Fruit fly (Drosophila melanogaster) whole organism, embryonic: Measurements from ENCODE around the gene eIF2Bepsilon.
A peak's percentile ranks its signal among the peaks of the same experiment; 100 is the strongest.

ENCODE experiments used
- Ada2b ChIP-seq: fragments of 200-800 bp; sonication (Bioruptor generic); IDR thresholded peaks from 2 replicates; pipeline ENCODE4 v1.3.6; 2022; ENCODE audit warnings: missing biosample characterization, missing genetic modification characterization
- Awh ChIP-seq: fragments of 200-800 bp; sonication (Bioruptor generic); IDR thresholded peaks from 2 replicates; pipeline ENCODE4, ENCODE4 v1.3.6; 2022; ENCODE audit warnings: missing biosample characterization, missing genetic modification characterization
- CG11247 ChIP-seq: fragments of 200-800 bp; sonication (Bioruptor generic); IDR thresholded peaks from 2 replicates; pipeline ENCODE4 v1.3.6; 2022; ENCODE audit warnings: missing biosample characterization, missing genetic modification characterization
- CG11456 ChIP-seq: fragments of 200-800 bp; sonication (Bioruptor generic); IDR thresholded peaks from 3 replicates; pipeline ENCODE4 v1.3.6; 2022; ENCODE audit warnings: missing biosample characterization, missing genetic modification characterization
- CG15011 ChIP-seq: fragments of 200-800 bp; sonication (Bioruptor generic); optimal IDR thresholded peaks from 3 replicates; lab custom pipeline; 2018; ENCODE audit warnings: missing biosample characterization, mild to moderate bottlenecking, missing genetic modification characterization
- CG1603 ChIP-seq: fragments of 200-800 bp; sonication (Bioruptor generic); optimal IDR thresholded peaks from 2 replicates; lab custom pipeline; 2019; ENCODE audit warnings: missing biosample characterization, mild to moderate bottlenecking, missing genetic modification characterization, moderate library complexity
- CG2116 ChIP-seq: fragments of 200-800 bp; sonication (Bioruptor generic); optimal IDR thresholded peaks from 3 replicates; lab custom pipeline; 2018; ENCODE audit warnings: missing biosample characterization, mild to moderate bottlenecking, missing genetic modification characterization
- CG2889 ChIP-seq: fragments of 200-800 bp; sonication (Bioruptor generic); IDR thresholded peaks from 3 replicates; pipeline ENCODE4 v1.3.6; 2022; ENCODE audit warnings: missing biosample characterization, missing genetic modification characterization
- CG30403 ChIP-seq: fragments of 200-800 bp; sonication (Bioruptor generic); optimal IDR thresholded peaks from 3 replicates; lab custom pipeline; 2016; ENCODE audit warnings: missing biosample characterization, missing genetic modification characterization
- CG31441 ChIP-seq: fragments of 200-800 bp; sonication (Bioruptor generic); IDR thresholded peaks from 2 replicates; pipeline ENCODE4 v1.3.6; 2022; ENCODE audit warnings: missing biosample characterization, missing genetic modification characterization
- CG33213 ChIP-seq: fragments of 200-800 bp; sonication (Bioruptor generic); optimal IDR thresholded peaks from 3 replicates; lab custom pipeline; 2016; ENCODE audit warnings: missing biosample characterization, missing genetic modification characterization
- CG33557 ChIP-seq: fragments of 200-800 bp; sonication (Bioruptor generic); optimal IDR thresholded peaks from 2 replicates; lab custom pipeline; 2019; ENCODE audit warnings: missing biosample characterization, mild to moderate bottlenecking, missing genetic modification characterization, moderate library complexity
- CG4424 ChIP-seq: fragments of 200-800 bp; sonication (Bioruptor generic); optimal IDR thresholded peaks from 3 replicates; lab custom pipeline; 2016; ENCODE audit warnings: missing biosample characterization, missing genetic modification characterization
- CG7928 ChIP-seq: fragments of 200-800 bp; sonication (Bioruptor generic); optimal IDR thresholded peaks from 2 replicates; lab custom pipeline; 2017; ENCODE audit warnings: missing biosample characterization, mild to moderate bottlenecking, missing genetic modification characterization
- CTCF ChIP-seq: fragments of 200-800 bp; sonication (Bioruptor generic); optimal IDR thresholded peaks from 2 replicates; lab custom pipeline; 2017; ENCODE audit warnings: missing biosample characterization, mild to moderate bottlenecking, missing genetic modification characterization, moderate library complexity
- CrebB ChIP-seq: fragments of 200-800 bp; sonication (Bioruptor generic); optimal IDR thresholded peaks from 3 replicates; lab custom pipeline; 2018; ENCODE audit warnings: missing biosample characterization, mild to moderate bottlenecking, missing genetic modification characterization
- Dek ChIP-seq: fragments of 200-800 bp; sonication (Bioruptor generic); optimal IDR thresholded peaks from 3 replicates; lab custom pipeline; 2019; ENCODE audit warnings: missing biosample characterization, mild to moderate bottlenecking, missing genetic modification characterization, moderate library complexity
- Doc2 ChIP-seq: fragments of 200-800 bp; sonication (Bioruptor generic); IDR thresholded peaks from 2 replicates; pipeline ENCODE4 v1.3.6; 2022; ENCODE audit warnings: missing biosample characterization, missing genetic modification characterization
- Dref ChIP-seq: fragments of 200-800 bp; sonication (Bioruptor generic); IDR thresholded peaks from 2 replicates; pipeline ENCODE4 v1.3.6; 2022; ENCODE audit warnings: missing biosample characterization, missing genetic modification characterization
- Elba2 ChIP-seq: fragments of 200-800 bp; sonication (Bioruptor generic); optimal IDR thresholded peaks from 3 replicates; lab custom pipeline; 2016; ENCODE audit warnings: missing biosample characterization, missing genetic modification characterization
- NC2α ChIP-seq: fragments of 200-800 bp; sonication (Bioruptor generic); optimal IDR thresholded peaks from 2 replicates; lab custom pipeline; 2016; ENCODE audit warnings: missing biosample characterization, missing genetic modification characterization
- Ptx1 ChIP-seq: fragments of 200-800 bp; sonication (Bioruptor generic); IDR thresholded peaks from 2 replicates; pipeline ENCODE4 v1.3.6; 2022; ENCODE audit warnings: missing biosample characterization, missing genetic modification characterization
- Sox100B ChIP-seq: fragments of 200-800 bp; sonication (Bioruptor generic); optimal IDR thresholded peaks from 3 replicates; lab custom pipeline; 2018; ENCODE audit warnings: missing biosample characterization, mild to moderate bottlenecking, missing genetic modification characterization
- Xrp1 ChIP-seq: fragments of 200-800 bp; sonication (Bioruptor generic); IDR thresholded peaks from 2 replicates; pipeline ENCODE4 v1.3.6; 2022; ENCODE audit warnings: missing biosample characterization, missing genetic modification characterization
- ab ChIP-seq: fragments of 200-800 bp; sonication (Bioruptor generic); optimal IDR thresholded peaks from 2 replicates; lab custom pipeline; 2016; ENCODE audit warnings: missing biosample characterization, missing genetic modification characterization
- al ChIP-seq: fragments of 200-800 bp; sonication (Bioruptor generic); IDR thresholded peaks from 2 replicates; pipeline ENCODE4 v1.3.6; 2022; ENCODE audit warnings: missing biosample characterization, missing genetic modification characterization
- az2 ChIP-seq: fragments of 200-800 bp; sonication (Bioruptor generic); optimal IDR thresholded peaks from 3 replicates; lab custom pipeline; 2016; ENCODE audit warnings: missing biosample characterization, missing genetic modification characterization
- bsh ChIP-seq, 2 experiments: fragments of 200-800 bp; sonication (Bioruptor generic); optimal IDR thresholded peaks; 2 replicates each; lab custom pipeline; 2017 to 2018; ENCODE audit warnings: mild to moderate bottlenecking in 2 of 2, missing biosample characterization in 2 of 2, missing genetic modification characterization in 2 of 2, moderate library complexity in 1 of 2
- btn ChIP-seq: fragments of 200-800 bp; sonication (Bioruptor generic); optimal IDR thresholded peaks from 2 replicates; lab custom pipeline; 2016; ENCODE audit warnings: missing biosample characterization, missing genetic modification characterization
- caup ChIP-seq: fragments of 200-800 bp; sonication (Bioruptor generic); optimal IDR thresholded peaks from 3 replicates; lab custom pipeline; 2017; ENCODE audit warnings: missing biosample characterization, mild to moderate bottlenecking, missing genetic modification characterization, moderate library complexity; ENCODE audit not compliant: severe bottlenecking
- crc ChIP-seq: fragments of 200-800 bp; sonication (Bioruptor generic); optimal IDR thresholded peaks from 2 replicates; lab custom pipeline; 2016; ENCODE audit warnings: missing biosample characterization, missing genetic modification characterization
- crol ChIP-seq: fragments of 200-800 bp; sonication (Bioruptor generic); IDR thresholded peaks from 2 replicates; pipeline ENCODE4 v1.3.6; 2022; ENCODE audit warnings: missing biosample characterization, missing genetic modification characterization
- cwo ChIP-seq: fragments of 200-800 bp; sonication (Bioruptor generic); optimal IDR thresholded peaks from 3 replicates; lab custom pipeline; 2017; ENCODE audit warnings: missing biosample characterization, missing genetic modification characterization, mild to moderate bottlenecking, moderate library complexity, missing genetic modification reagents
- dati ChIP-seq: fragments of 200-800 bp; sonication (Bioruptor generic); IDR thresholded peaks from 2 replicates; pipeline ENCODE4 v1.3.6; 2022; ENCODE audit warnings: missing biosample characterization, missing genetic modification characterization
- dysf ChIP-seq: fragments of 200-800 bp; sonication (Bioruptor generic); IDR thresholded peaks from 3 replicates; pipeline ENCODE4 v1.3.6; 2022; ENCODE audit warnings: missing biosample characterization, missing genetic modification characterization
- esg ChIP-seq: fragments of 200-800 bp; sonication (Bioruptor generic); conservative IDR thresholded peaks from 2 replicates; pipeline ENCODE4 v1.3.6; 2022; ENCODE audit warnings: missing biosample characterization, missing genetic modification characterization
- fd3F ChIP-seq: fragments of 200-800 bp; sonication (Bioruptor generic); optimal IDR thresholded peaks from 2 replicates; lab custom pipeline; 2018; ENCODE audit warnings: missing biosample characterization, mild to moderate bottlenecking, missing genetic modification characterization, moderate library complexity
- ftz-f1 ChIP-seq: fragments of 200-800 bp; sonication (Bioruptor generic); optimal IDR thresholded peaks from 2 replicates; lab custom pipeline; 2016; ENCODE audit warnings: missing biosample characterization, missing genetic modification characterization
- hth ChIP-seq: fragments of >200 bp; optimal IDR thresholded peaks from 2 replicates; lab custom pipeline; 2017; ENCODE audit warnings: inconsistent platforms
- ken ChIP-seq: fragments of 200-800 bp; sonication (Bioruptor generic); IDR thresholded peaks from 3 replicates; pipeline ENCODE4 v1.3.6; 2022; ENCODE audit warnings: missing biosample characterization, missing genetic modification characterization
- lilli ChIP-seq: fragments of 200-800 bp; sonication (Bioruptor generic); optimal IDR thresholded peaks from 3 replicates; lab custom pipeline; 2016; ENCODE audit warnings: missing biosample characterization, missing genetic modification characterization
- pb ChIP-seq: fragments of 200-800 bp; sonication (Bioruptor generic); optimal IDR thresholded peaks from 3 replicates; lab custom pipeline; 2016; ENCODE audit warnings: missing biosample characterization, missing genetic modification characterization
- pnt ChIP-seq: fragments of 200-800 bp; sonication (Bioruptor generic); optimal IDR thresholded peaks from 3 replicates; lab custom pipeline; 2016; ENCODE audit warnings: missing biosample characterization, missing genetic modification characterization
- rib ChIP-seq: fragments of 200-800 bp; sonication (Bioruptor generic); IDR thresholded peaks from 2 replicates; pipeline ENCODE4 v1.3.6; 2022; ENCODE audit warnings: missing biosample characterization, missing genetic modification characterization
- run ChIP-seq: fragments of 200-800 bp; sonication (Bioruptor generic); optimal IDR thresholded peaks from 3 replicates; lab custom pipeline; 2018; ENCODE audit warnings: missing biosample characterization, mild to moderate bottlenecking, missing genetic modification characterization
- sd ChIP-seq: fragments of 200-800 bp; sonication (Bioruptor generic); optimal IDR thresholded peaks from 3 replicates; lab custom pipeline; 2018; ENCODE audit warnings: missing biosample characterization, mild to moderate bottlenecking, missing genetic modification characterization, moderate library complexity
- sens ChIP-seq: fragments of 200-800 bp; sonication (Bioruptor generic); peaks from one replicate; lab custom pipeline; 2016; ENCODE audit warnings: missing biosample characterization, missing genetic modification characterization
- sisA ChIP-seq: fragments of 200-800 bp; sonication (Bioruptor generic); IDR thresholded peaks from 2 replicates; pipeline ENCODE4 v1.3.6; 2022; ENCODE audit warnings: missing biosample characterization, missing genetic modification characterization
- slp2 ChIP-seq: fragments of 200-800 bp; sonication (Bioruptor generic); optimal IDR thresholded peaks from 2 replicates; lab custom pipeline; 2016; ENCODE audit warnings: missing biosample characterization, missing genetic modification characterization
- tio ChIP-seq: fragments of 200-800 bp; sonication (Bioruptor generic); optimal IDR thresholded peaks from 2 replicates; lab custom pipeline; 2017; ENCODE audit warnings: missing biosample characterization, missing genetic modification characterization, inconsistent platforms
- toy ChIP-seq: fragments of 200-800 bp; sonication (Bioruptor generic); IDR thresholded peaks from 2 replicates; pipeline ENCODE4 v1.3.6; 2022; ENCODE audit warnings: missing biosample characterization, missing genetic modification characterization
- z ChIP-seq: fragments of 200-800 bp; sonication (Bioruptor generic); IDR thresholded peaks from 3 replicates; pipeline ENCODE4 v1.3.6; 2022; ENCODE audit warnings: missing biosample characterization, missing genetic modification characterization
- zf30C ChIP-seq: fragments of 200-800 bp; sonication (Bioruptor generic); optimal IDR thresholded peaks from 3 replicates; lab custom pipeline; 2018; ENCODE audit warnings: missing biosample characterization, mild to moderate bottlenecking, missing genetic modification characterization

The eIF2Bepsilon gene

dm6 chrX:1907727-1908264 is 14.9 kb downstream of the eIF2Bepsilon start, which contains the start of gene mip130 (continued):
- TF ChIP-seq hth (no peak), Dek (tag; lab: Kevin White, UChicago) (peak; percentile 43), CG1603 (tag; lab: Kevin White, UChicago) (peak; percentile 50), bsh (GFP tag; optimal IDR thresholded peaks at IDR 0.05; lab: Kevin White, UChicago) (peak in 1 of 2 experiments; percentile 42), sd (tag; lab: Kevin White, UChicago) (peak; percentile 40), CG30403 (GFP tag; lab: Kevin White, UChicago) (peak; percentile 27), Doc2 (GFP tag; lab: Robert Waterston, UW) (no peak), pnt (peak; percentile 46), crol (GFP tag; lab: Robert Waterston, UW) (no peak), btn (GFP tag; lab: Kevin White, UChicago) (peak; percentile 17), CG33557 (GFP tag; lab: Kevin White, UChicago) (no peak), zf30C (GFP tag; lab: Kevin White, UChicago) (no peak), fd3F (peak; percentile 34), tio (GFP tag; lab: Kevin White, UChicago) (no peak), dati (GFP tag; lab: Robert Waterston, UW) (no peak), ken (no peak), CG31441 (peak; percentile 44; the same call in 1 of the 2 replicates), toy (GFP tag; lab: Robert Waterston, UW) (no peak), caup (GFP tag; lab: Kevin White, UChicago) (peak; percentile 36), cwo (peak; percentile 28), pb (GFP tag; lab: Kevin White, UChicago) (peak; percentile 17), sens (peak; percentile 88), Sox100B (GFP tag; lab: Kevin White, UChicago) (no peak), ab (no peak), CG11247 (GFP tag; lab: Robert Waterston, UW) (peak; percentile 32; the same call in 1 of the 2 replicates), slp2 (GFP tag; lab: Kevin White, UChicago) (peak; percentile 22), CG7928 (GFP tag; lab: Kevin White, UChicago) (no peak), ftz-f1 (GFP tag; lab: Kevin White, UChicago) (no peak), CG15011 (GFP tag; lab: Kevin White, UChicago) (no peak), Awh (GFP tag; lab: Robert Waterston, UW) (no peak), crc (GFP tag; lab: Kevin White, UChicago) (peak; percentile 2), az2 (no peak), Elba2 (GFP tag; lab: Kevin White, UChicago) (no peak), CTCF (no peak), NC2α (no peak), run (tag; lab: Kevin White, UChicago) (no peak), Xrp1 (GFP tag; lab: Robert Waterston, UW) (peak; percentile 66), dysf (peak; percentile 69), Ada2b (GFP tag; lab: Robert Waterston, UW) (no peak), CG33213 (GFP tag; lab: Kevin White, UChicago) (no peak), sisA (GFP tag; lab: Robert Waterston, UW) (peak; percentile 55), Ptx1 (GFP tag; lab: Robert Waterston, UW) (peak; percentile 54), esg (GFP tag; lab: Robert Waterston, UW) (peak; percentile 50), lilli (GFP tag; lab: Kevin White, UChicago) (peak; percentile 11), CrebB (tag; lab: Kevin White, UChicago) (no peak), z (GFP tag; lab: Robert Waterston, UW) (no peak), CG2889 (GFP tag; lab: Robert Waterston, UW) (no peak), CG11456 (GFP tag; lab: Robert Waterston, UW) (peak; percentile 54; the same call in 1 of the 3 replicates), CG2116 (GFP tag; lab: Kevin White, UChicago) (peak; percentile 47), al (0 out of 2 replicates have a peak, but pooled peaks have one; percentile 34), rib (GFP tag; lab: Robert Waterston, UW) (peak; percentile 36; the same call in 1 of the 2 replicates), CG4424 (GFP tag; lab: Kevin White, UChicago) (peak; percentile 35), Dref (GFP tag; lab: Robert Waterston, UW) (peak; percentile 52)
